Worm (Caenorhabditis elegans): ENCODE measurements around the gene pqn-71.

pqn-71 gene

DNA sequence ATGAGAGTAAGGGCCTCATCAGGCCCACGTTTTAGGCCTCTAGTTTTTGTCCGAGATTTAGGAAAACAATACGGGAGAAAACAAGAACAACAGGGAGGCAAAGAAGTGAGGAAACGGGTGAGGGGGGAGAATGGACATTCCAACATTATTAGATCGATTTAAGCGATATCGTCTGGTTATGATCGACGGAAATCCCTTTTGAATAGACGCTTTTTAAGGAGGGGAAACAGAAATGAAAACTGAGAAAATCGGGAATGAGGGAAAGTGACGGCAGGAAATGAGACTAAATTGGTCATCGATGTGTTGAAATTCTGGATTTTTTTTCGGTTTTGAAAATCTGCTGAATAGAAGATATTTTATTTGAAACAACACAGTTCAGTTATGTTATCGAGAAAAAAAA lies 1.1 kb upstream of the pqn-71 start, which contains the start of gene rocf-1:
rocf-1 (minus strand) TSS at position 101 of the 400 bp plus-strand sequence.
- TF ChIP-seq K12H6.12 (tag; optimal IDR thresholded peaks at IDR 0.05): no peak
- no peak for TF ChIP-seq tbx-9 (tag; optimal IDR thresholded peaks at IDR 0.05; ENCODE audit: borderline replicate concordance)
- no peak for TF ChIP-seq ccch-3 (GFP tag; optimal IDR thresholded peaks at IDR 0.05)
- TF ChIP-seq lsl-1 (GFP tag; optimal IDR thresholded peaks at IDR 0.05): no peak
- TF ChIP-seq lin-35 (GFP tag; optimal IDR thresholded peaks at IDR 0.05): no peak
- no peak for TF ChIP-seq B0261.1 (tag; optimal IDR thresholded peaks at IDR 0.05)
- TF ChIP-seq T07F8.4 (tag; optimal IDR thresholded peaks at IDR 0.05): no peak
- no peak for TF ChIP-seq hsf-1 (GFP tag; IDR thresholded peaks at IDR 0.05)
- TF ChIP-seq efl-1 (GFP tag; optimal IDR thresholded peaks at IDR 0.05): no peak
- no peak for TF ChIP-seq ZK185.1 (tag; optimal IDR thresholded peaks at IDR 0.05; ENCODE audit: poor library complexity, severe bottlenecking)
- TF ChIP-seq lin-26 (GFP tag; IDR thresholded peaks at IDR 0.05): no peak
- TF ChIP-seq somi-1 (GFP tag; optimal IDR thresholded peaks at IDR 0.05): no peak
- TF ChIP-seq nhr-90 (tag; optimal IDR thresholded peaks at IDR 0.05): no peak
- TF ChIP-seq egl-44 (GFP tag; IDR thresholded peaks at IDR 0.05): no peak
- TF ChIP-seq unc-130 (GFP tag; optimal IDR thresholded peaks at IDR 0.05): no peak

DNA sequence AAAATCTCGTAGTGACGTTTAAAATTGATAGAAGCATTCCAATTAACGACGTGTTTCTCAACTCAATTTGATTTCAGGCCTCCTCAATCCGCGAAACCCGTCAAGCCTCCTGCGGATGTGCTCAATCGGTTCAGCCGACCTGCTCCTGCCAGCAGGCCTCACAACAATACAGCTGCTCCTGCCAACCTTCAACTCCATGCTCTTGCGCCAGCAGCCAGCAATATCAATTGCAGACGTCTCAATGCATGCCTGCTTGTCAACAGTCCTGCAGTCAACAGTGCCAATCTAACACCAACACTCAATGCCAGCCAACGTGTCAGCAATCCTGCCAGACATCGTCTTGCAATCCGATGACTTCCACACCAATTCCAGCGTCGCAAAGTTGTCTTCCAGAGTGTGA lies 540 bp downstream of the pqn-71 start:
- TF ChIP-seq lin-54 (GFP tag; optimal IDR thresholded peaks at IDR 0.05) (no peak), zfh-2 (GFP tag; conservative IDR thresholded peaks at IDR 0.05) (peak; percentile 62)

DNA sequence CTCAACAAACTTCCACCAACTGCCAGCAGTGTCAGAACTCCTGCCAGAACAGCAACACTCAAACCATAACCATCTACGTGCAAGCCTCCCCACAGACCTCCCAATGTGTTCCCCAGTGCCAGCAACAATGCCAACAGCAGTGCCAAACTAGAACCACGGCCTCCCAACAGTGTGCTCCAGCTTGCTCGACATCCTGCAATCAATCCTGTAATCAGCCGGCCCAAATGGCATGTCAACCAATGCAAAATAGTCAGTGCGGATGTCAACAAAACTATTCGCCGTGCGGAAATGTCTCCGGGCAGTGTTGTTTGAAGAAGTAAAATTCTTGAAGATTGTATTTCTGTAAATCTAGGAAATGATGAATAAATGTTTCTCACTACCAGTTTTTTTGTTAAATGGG lies 1.2 kb downstream of the pqn-71 start:
- no peak for TF ChIP-seq ets-4 (GFP tag; optimal IDR thresholded peaks at IDR 0.05)
- TF ChIP-seq rec-8 (tag; optimal IDR thresholded peaks at IDR 0.05): no peak
- no peak for TF ChIP-seq snpc-4 (GFP tag; optimal IDR thresholded peaks at IDR 0.05)
- no peak for TF ChIP-seq snpc-4 (tag; optimal IDR thresholded peaks at IDR 0.05)
- TF ChIP-seq zim-3 (tag; optimal IDR thresholded peaks at IDR 0.05): no peak
- TF ChIP-seq pbrm-1 (GFP tag; IDR thresholded peaks at IDR 0.05): no peak
- no peak for TF ChIP-seq pha-4 (tag; optimal IDR thresholded peaks at IDR 0.05)
- no peak for TF ChIP-seq ceh-91 (GFP tag; IDR thresholded peaks at IDR 0.05)

DNA sequence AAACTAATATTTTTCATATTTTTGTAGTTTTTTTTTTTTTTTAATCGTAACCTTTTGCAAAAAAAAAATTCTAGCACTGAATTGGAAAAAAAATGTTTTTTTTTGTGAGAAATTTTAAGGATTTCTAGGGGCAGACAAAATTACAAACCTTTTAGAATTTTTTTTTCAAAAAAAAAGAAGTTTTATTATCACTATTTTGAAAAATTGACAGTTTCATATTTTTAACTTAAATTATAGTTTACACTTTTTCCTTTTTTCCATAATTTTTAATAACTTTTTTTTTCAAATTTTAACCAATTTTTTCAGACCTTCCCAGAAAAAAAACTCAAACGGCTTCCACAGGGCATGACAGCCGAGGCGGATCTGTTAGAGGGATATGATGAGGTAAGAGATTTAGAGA lies 5.6 kb downstream of the pqn-71 start, which contains the start of gene dpf-1:
dpf-1 (plus strand) TSS at position 301 of the 400 bp plus-strand sequence.
- TF ChIP-seq F57A8.1 (GFP tag; optimal IDR thresholded peaks at IDR 0.05) (no peak), ztf-28 (GFP tag; IDR thresholded peaks at IDR 0.05) (no peak)

DNA sequence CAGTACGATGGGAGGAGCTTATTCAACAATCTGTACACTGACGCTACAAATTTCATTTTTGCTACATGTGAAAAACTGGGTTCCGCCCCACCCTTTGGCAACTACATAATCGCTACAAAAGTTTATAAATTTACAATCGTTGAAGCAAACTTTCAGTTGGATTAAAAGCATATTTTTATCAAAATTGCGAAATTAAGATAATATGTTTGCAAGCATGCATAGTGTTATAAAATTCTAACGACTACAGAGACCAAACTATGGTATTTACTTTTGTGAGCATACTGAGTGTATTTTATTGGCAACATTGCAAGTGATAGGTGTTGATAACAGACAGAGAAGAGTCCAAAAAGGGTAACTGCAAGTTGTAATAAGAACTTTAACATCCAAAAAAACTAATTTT lies 13.1 kb downstream of the pqn-71 start, which contains the start of gene C06B8.2:
C06B8.2 (minus strand) TSS at position 153 of the 400 bp plus-strand sequence.
- TF ChIP-seq mel-28 (tag; optimal IDR thresholded peaks at IDR 0.05; ENCODE audit: borderline replicate concordance): no peak
- peak; percentile 54; the same call in 1 of the 2 replicates for TF ChIP-seq cebp-1 (GFP tag; IDR thresholded peaks at IDR 0.05)
- TF ChIP-seq cebp-1 (tag; optimal IDR thresholded peaks at IDR 0.05): no peak

DNA sequence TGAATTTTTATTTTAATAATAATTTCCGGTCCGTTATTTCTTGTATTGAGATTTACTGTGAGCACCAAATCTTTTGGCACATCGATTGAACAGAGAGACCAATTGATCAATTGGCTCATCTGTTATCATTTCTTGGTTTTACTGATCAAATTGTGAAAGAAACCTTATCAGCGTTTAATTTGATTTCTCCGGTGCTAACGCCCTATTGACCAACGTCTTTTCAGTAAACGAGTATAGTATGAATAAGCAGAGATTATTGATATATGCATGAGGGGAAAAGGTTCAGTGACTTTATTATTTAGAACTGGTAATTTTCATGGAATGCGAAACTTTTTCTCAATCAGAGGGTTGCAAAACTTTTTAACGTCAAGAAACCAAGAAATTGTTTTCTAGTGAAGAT lies 13.6 kb downstream of the pqn-71 start:
- no peak for TF ChIP-seq egrh-3 (GFP tag; IDR thresholded peaks at IDR 0.05)
- TF ChIP-seq die-1 (tag; optimal IDR thresholded peaks at IDR 0.05): no peak
- no peak for TF ChIP-seq C06A6.2 (GFP tag; conservative IDR thresholded peaks at IDR 0.05)

Measured in whole organism, young adult.